Worm (Caenorhabditis elegans) whole organism, young adult: Measurements from ENCODE around the gene C14C6.3.

Experiments
- D2030.7 ChIP-seq: fragments of 200-800 bp; sonication (Bioruptor generic); IDR thresholded peaks from 2 replicates; pipeline ENCODE4 v1.3.6; 2022; ENCODE audit warnings: missing genetic modification reagents, missing genetic modification characterization, missing compliant biosample characterization
- F23B12.7 ChIP-seq: sonication (generic microtip); optimal IDR thresholded peaks from 2 replicates; lab custom pipeline; 2017; ENCODE audit warnings: missing genetic modification characterization, mild to moderate bottlenecking, missing compliant biosample characterization, antibody characterized with exemption, moderate library complexity; ENCODE audit not compliant: insufficient read depth
- F33H1.4 ChIP-seq: fragments of 200-800 bp; sonication (Bioruptor generic); IDR thresholded peaks from 2 replicates; pipeline ENCODE4 v1.3.6; 2022; ENCODE audit warnings: missing genetic modification reagents, missing genetic modification characterization, missing compliant biosample characterization
- F39B2.1 ChIP-seq: fragments of 200-800 bp; sonication (Bioruptor generic); IDR thresholded peaks from 2 replicates; pipeline ENCODE4 v1.3.6; 2022; ENCODE audit warnings: missing genetic modification reagents, missing genetic modification characterization, missing compliant biosample characterization
- F49E8.2 ChIP-seq: sonication (generic microtip); optimal IDR thresholded peaks from 3 replicates; lab custom pipeline; 2017; ENCODE audit warnings: missing genetic modification characterization, mild to moderate bottlenecking, missing compliant biosample characterization, antibody characterized with exemption, moderate library complexity; ENCODE audit not compliant: insufficient read depth
- K12H6.12 ChIP-seq: fragments of 200-800 bp; sonication (Bioruptor generic); optimal IDR thresholded peaks from 2 replicates; lab custom pipeline; 2018; ENCODE audit warnings: mild to moderate bottlenecking, missing genetic modification characterization, missing compliant biosample characterization
- ZK185.1 ChIP-seq: sonication (generic microtip); optimal IDR thresholded peaks from 2 replicates; lab custom pipeline; 2016; ENCODE audit warnings: mild to moderate bottlenecking, missing genetic modification characterization, missing compliant biosample characterization; ENCODE audit not compliant: poor library complexity, severe bottlenecking
- atf-7 ChIP-seq: sonication (generic microtip); optimal IDR thresholded peaks from 2 replicates; lab custom pipeline; 2017; ENCODE audit warnings: mild to moderate bottlenecking, missing genetic modification characterization, missing compliant biosample characterization
- attf-5 ChIP-seq: fragments of 200-800 bp; sonication (Bioruptor generic); optimal IDR thresholded peaks from 2 replicates; lab custom pipeline; 2018; ENCODE audit warnings: mild to moderate bottlenecking, missing genetic modification characterization, missing compliant biosample characterization
- bed-1 ChIP-seq: fragments of 200-800 bp; sonication (Bioruptor generic); IDR thresholded peaks from 2 replicates; pipeline ENCODE4 v1.3.6; 2022; ENCODE audit warnings: missing genetic modification reagents, missing genetic modification characterization, missing compliant biosample characterization
- bed-2 ChIP-seq: fragments of 200-800 bp; sonication (Bioruptor generic); IDR thresholded peaks from 2 replicates; pipeline ENCODE4 v1.3.6; 2022; ENCODE audit warnings: missing genetic modification reagents, missing genetic modification characterization, missing compliant biosample characterization
- ceh-100 ChIP-seq: fragments of 200-800 bp; sonication (Bioruptor generic); IDR thresholded peaks from 2 replicates; pipeline ENCODE4 v1.3.6; 2022; ENCODE audit warnings: missing genetic modification reagents, missing genetic modification characterization, missing compliant biosample characterization
- ceh-40 ChIP-seq: fragments of 200-800 bp; sonication (Bioruptor generic); IDR thresholded peaks from 2 replicates; pipeline ENCODE4 v1.3.6; 2022; ENCODE audit warnings: missing genetic modification characterization, missing compliant biosample characterization
- die-1 ChIP-seq: sonication (generic microtip); optimal IDR thresholded peaks from 2 replicates; lab custom pipeline; 2016; ENCODE audit warnings: missing genotype, mild to moderate bottlenecking, missing genetic modification characterization, missing compliant biosample characterization
- dox-1 ChIP-seq: fragments of 200-800 bp; sonication (Bioruptor generic); IDR thresholded peaks from 2 replicates; pipeline ENCODE4 v1.3.6; 2022; ENCODE audit warnings: missing genetic modification reagents, missing genetic modification characterization, missing compliant biosample characterization
- fkh-3 ChIP-seq: sonication (generic microtip); optimal IDR thresholded peaks from 2 replicates; lab custom pipeline; 2016; ENCODE audit warnings: mild to moderate bottlenecking, missing genetic modification characterization, missing compliant biosample characterization
- him-1 ChIP-seq: sonication (generic microtip); optimal IDR thresholded peaks from 2 replicates; lab custom pipeline; 2016; ENCODE audit warnings: missing genotype, missing genetic modification reagents, missing genetic modification characterization, missing compliant biosample characterization
- hlh-26 ChIP-seq: fragments of 200-800 bp; sonication (Bioruptor generic); conservative IDR thresholded peaks from 2 replicates; pipeline ENCODE4 v1.3.6; 2022; ENCODE audit warnings: missing genetic modification reagents, missing genetic modification characterization, missing compliant biosample characterization
- hmg-1.2 ChIP-seq: fragments of 200-800 bp; sonication (Bioruptor generic); IDR thresholded peaks from 2 replicates; pipeline ENCODE4 v1.3.6; 2022; ENCODE audit warnings: missing genetic modification reagents, missing genetic modification characterization, missing compliant biosample characterization
- hsf-1 ChIP-seq: fragments of 200-800 bp; sonication (Bioruptor generic); IDR thresholded peaks from 2 replicates; pipeline ENCODE4 v1.3.6; 2022; ENCODE audit warnings: missing genetic modification reagents, missing genetic modification characterization, missing compliant biosample characterization
- lin-35 ChIP-seq, 3 experiments: fragments of 150-350 bp in 2 of 3; sonication (generic microtip) in 1 of 3; optimal IDR thresholded peaks; 2 replicates each; lab custom pipeline; 2014 to 2018; ENCODE audit warnings: missing biosample characterization in 3 of 3, missing genetic modification characterization in 3 of 3, missing genetic modification reagents in 3 of 3
- lin-40 ChIP-seq: sonication (generic microtip); optimal IDR thresholded peaks from 2 replicates; lab custom pipeline; 2016; ENCODE audit warnings: missing genetic modification characterization, mild to moderate bottlenecking, missing compliant biosample characterization, missing genotype, missing genetic modification reagents
- lin-54 ChIP-seq: fragments of 200-800 bp; sonication (Bioruptor generic); optimal IDR thresholded peaks from 2 replicates; lab custom pipeline; 2018; ENCODE audit warnings: mild to moderate bottlenecking, missing genetic modification characterization, missing compliant biosample characterization
- mes-4 ChIP-seq: sonication (generic microtip); optimal IDR thresholded peaks from 2 replicates; lab custom pipeline; 2016; ENCODE audit warnings: missing genotype, missing genetic modification characterization, missing compliant biosample characterization
- nfya-1 ChIP-seq: sonication (generic microtip); optimal IDR thresholded peaks from 2 replicates; lab custom pipeline; 2017; ENCODE audit warnings: antibody characterized with exemption, missing compliant biosample characterization, missing genetic modification characterization, borderline replicate concordance; ENCODE audit not compliant: insufficient read depth
- nhr-27 ChIP-seq: fragments of 200-800 bp; sonication (Bioruptor generic); optimal IDR thresholded peaks from 2 replicates; lab custom pipeline; 2018; ENCODE audit warnings: mild to moderate bottlenecking, missing genetic modification characterization, moderate library complexity, missing compliant biosample characterization
- nhr-80 ChIP-seq: sonication (generic microtip); optimal IDR thresholded peaks from 2 replicates; lab custom pipeline; 2016; ENCODE audit warnings: missing genetic modification characterization, missing compliant biosample characterization
- pha-4 ChIP-seq: fragments of 150-350 bp; sonication (generic microtip); optimal IDR thresholded peaks from 2 replicates; lab custom pipeline; 2014; ENCODE audit warnings: missing biosample characterization, missing genetic modification reagents, missing genetic modification characterization
- rec-8 ChIP-seq, 2 experiments: sonication (generic microtip); optimal IDR thresholded peaks; 2 replicates each; lab custom pipeline; 2016; ENCODE audit warnings: mild to moderate bottlenecking in 2 of 2, missing genetic modification characterization in 2 of 2, missing genetic modification reagents in 2 of 2, missing genotype in 2 of 2, missing biosample characterization in 1 of 2, missing compliant biosample characterization in 1 of 2, moderate library complexity in 1 of 2
- snpc-1.1 ChIP-seq: sonication (generic microtip); optimal IDR thresholded peaks from 2 replicates; lab custom pipeline; 2017; ENCODE audit warnings: missing genetic modification characterization, mild to moderate bottlenecking, missing compliant biosample characterization, antibody characterized with exemption, moderate library complexity, missing genotype, missing genetic modification reagents; ENCODE audit not compliant: insufficient read depth
- snpc-4 ChIP-seq, 5 experiments: fragments of 150-350 bp in 1 of 5; sonication (generic microtip) in 4 of 5; optimal IDR thresholded peaks; 2 replicates each; lab custom pipeline; 2014 to 2018; ENCODE audit warnings: missing genetic modification characterization in 5 of 5, missing biosample characterization in 3 of 5, antibody characterized with exemption in 2 of 5, mild to moderate bottlenecking in 2 of 5, missing compliant biosample characterization in 2 of 5, missing genotype in 2 of 5, moderate library complexity in 2 of 5, missing genetic modification reagents in 1 of 5
- sptf-2 ChIP-seq: fragments of 200-800 bp; sonication (Bioruptor generic); optimal IDR thresholded peaks from 2 replicates; lab custom pipeline; 2018; ENCODE audit warnings: mild to moderate bottlenecking, missing genetic modification characterization, missing compliant biosample characterization
- tbp1 ChIP-seq: fragments of 200-800 bp; sonication (Bioruptor generic); optimal IDR thresholded peaks from 2 replicates; lab custom pipeline; 2018; ENCODE audit warnings: mild to moderate bottlenecking, missing genetic modification characterization, missing compliant biosample characterization
- tbx-9 ChIP-seq: sonication (generic microtip); optimal IDR thresholded peaks from 2 replicates; lab custom pipeline; 2016; ENCODE audit warnings: borderline replicate concordance, missing genetic modification characterization, inconsistent platforms, missing compliant biosample characterization
- unc-130 ChIP-seq: sonication (generic microtip); optimal IDR thresholded peaks from 2 replicates; lab custom pipeline; 2016; ENCODE audit warnings: missing genetic modification reagents, missing genetic modification characterization, missing compliant biosample characterization
- ztf-22 ChIP-seq: fragments of 200-800 bp; sonication (Bioruptor generic); optimal IDR thresholded peaks from 2 replicates; lab custom pipeline; 2018; ENCODE audit warnings: mild to moderate bottlenecking, missing genetic modification characterization, moderate library complexity, missing compliant biosample characterization
- ztf-26 ChIP-seq: sonication (generic microtip); optimal IDR thresholded peaks from 2 replicates; lab custom pipeline; 2017; ENCODE audit warnings: missing genetic modification characterization, missing compliant biosample characterization

The C14C6.3 gene

ce11 chrV:532046-532445 lies 11.2 kb upstream of the C14C6.3 start, which contains the start of gene nhr-58:
TSS of gene nhr-58 (plus strand) at chrV:532259.
- TF ChIP-seq tbx-9 (tag; lab: Kevin White, UChicago) (no peak), attf-5 (GFP tag; lab: Kevin White, UChicago) (peak; percentile 59), ceh-40 (0 out of 2 replicates have a peak, but pooled peaks have one; percentile 14), D2030.7 (GFP tag; lab: Robert Waterston, UW) (no peak), ZK185.1 (tag; lab: Kevin White, UChicago) (peak; percentile 15), nhr-80 (tag; lab: Kevin White, UChicago) (peak; percentile 79), bed-1 (GFP tag; lab: Robert Waterston, UW) (no peak), snpc-1.1 (tag; lab: Kevin White, UChicago) (no peak), snpc-4 (GFP tag; optimal IDR thresholded peaks at IDR 0.05; lab: Kevin White, UChicago) (no peak), snpc-4 (tag; optimal IDR thresholded peaks at IDR 0.05; lab: Kevin White, UChicago) (peak in 1 of 4 experiments; percentile 6), ztf-26 (tag; lab: Kevin White, UChicago) (no peak), dox-1 (GFP tag; lab: Robert Waterston, UW) (0 out of 2 replicates have a peak, but pooled peaks have one; percentile 16), pha-4 (tag; lab: Kevin White, UChicago) (peak; percentile 87), hmg-1.2 (GFP tag; lab: Robert Waterston, UW) (peak; percentile 37; the same call in 1 of the 2 replicates), him-1 (tag; lab: Kevin White, UChicago) (no peak), sptf-2 (GFP tag; lab: Kevin White, UChicago) (no peak), ztf-22 (GFP tag; lab: Kevin White, UChicago) (no peak), F33H1.4 (GFP tag; lab: Robert Waterston, UW) (no peak), lin-40 (tag; lab: Kevin White, UChicago) (no peak), atf-7 (tag; lab: Kevin White, UChicago) (peak; percentile 36), tbp1 (GFP tag; lab: Kevin White, UChicago) (peak; percentile 1)
- TF ChIP-seq, all 124 proteins: peak for 10

- TF ChIP-seq F33H1.4 (GFP tag; lab: Robert Waterston, UW) (no peak), lin-54 (no peak), F49E8.2 (tag; lab: Kevin White, UChicago) (no peak), ceh-100 (GFP tag; lab: Robert Waterston, UW) (no peak), attf-5 (GFP tag; lab: Kevin White, UChicago) (peak; percentile 30), nfya-1 (tag; lab: Kevin White, UChicago) (no peak), lin-35 (GFP tag; optimal IDR thresholded peaks at IDR 0.05; lab: Kevin White, UChicago) (no peak), die-1 (tag; lab: Kevin White, UChicago) (no peak), F23B12.7 (tag; lab: Kevin White, UChicago) (no peak), nhr-27 (tag; lab: Kevin White, UChicago) (no peak), rec-8 (tag; optimal IDR thresholded peaks at IDR 0.05; lab: Kevin White, UChicago) (no peak), hlh-26 (GFP tag; lab: Robert Waterston, UW) (no peak), hsf-1 (no peak), hmg-1.2 (GFP tag; lab: Robert Waterston, UW) (peak; percentile 66; the same call in 1 of the 2 replicates), bed-2 (no peak), fkh-3 (tag; lab: Kevin White, UChicago) (no peak), F39B2.1 (no peak), mes-4 (tag; lab: Kevin White, UChicago) (no peak), nhr-80 (tag; lab: Kevin White, UChicago) (peak; percentile 47), unc-130 (GFP tag; lab: Kevin White, UChicago) (no peak), K12H6.12 (tag; lab: Kevin White, UChicago) (no peak)
Measured at ce11 chrV:534176-534575, 9.1 kb upstream of the C14C6.3 start, which contains the start of gene nhr-132. TSS of gene nhr-132 (plus strand) at chrV:534446.
